Worm (Caenorhabditis elegans): ENCODE data around the gene R09E10.5.

Gene R09E10.5

ce11 chrIV:10344621-10345020, 42.5 kb upstream of the R09E10.5 start (continued):
- TF ChIP-seq rbr-2 (tag; optimal IDR thresholded peaks at IDR 0.05), result peak; percentile 55
- TF ChIP-seq aly-2 (tag; optimal IDR thresholded peaks at IDR 0.05), result no peak
- TF ChIP-seq hlh-11 (tag; optimal IDR thresholded peaks at IDR 0.05), result peak; percentile 15
- TF ChIP-seq daf-19 (GFP tag; conservative IDR thresholded peaks at IDR 0.05), result no peak
- peak; percentile 13; the same call in 1 of the 2 replicates for TF ChIP-seq set-16 (GFP tag; IDR thresholded peaks at IDR 0.05)
- no peak for TF ChIP-seq Y75B8A.6 (GFP tag; IDR thresholded peaks at IDR 0.05)
- no peak for TF ChIP-seq madf-9 (GFP tag; conservative IDR thresholded peaks at IDR 0.05)
- no peak for TF ChIP-seq attf-4 (tag; optimal IDR thresholded peaks at IDR 0.05)

ce11 chrIV:10342361-10342706, 40.2 kb upstream of the R09E10.5 start:
- TF ChIP-seq gei-8 (GFP tag; optimal IDR thresholded peaks at IDR 0.05), result no peak
- no peak for TF ChIP-seq T26A8.4 (GFP tag; IDR thresholded peaks at IDR 0.05)
- TF ChIP-seq lin-15B (tag; optimal IDR thresholded peaks at IDR 0.05), result no peak
- TF ChIP-seq hlh-11 (tag; optimal IDR thresholded peaks at IDR 0.05), result peak; percentile 86
- TF ChIP-seq zfp-2 (tag; optimal IDR thresholded peaks at IDR 0.05), result no peak
- peak; percentile 52 for TF ChIP-seq mxl-3 (GFP tag; optimal IDR thresholded peaks at IDR 0.05)
- TF ChIP-seq nhr-77 (tag; optimal IDR thresholded peaks at IDR 0.05), result peak; percentile 82
- peak in 1 of 2 experiments; percentile 33 for TF ChIP-seq mdl-1 (tag; optimal IDR thresholded peaks at IDR 0.05)
- TF ChIP-seq lin-1 (GFP tag; IDR thresholded peaks at IDR 0.05), result 0 out of 2 replicates have a peak, but pooled peaks have one; percentile 46
- TF ChIP-seq egl-43 (GFP tag; IDR thresholded peaks at IDR 0.05), result 0 out of 2 replicates have a peak, but pooled peaks have one; percentile 2
- no peak for TF ChIP-seq daf-12 (tag; optimal IDR thresholded peaks at IDR 0.05)
- peak; percentile 72 for TF ChIP-seq mep-1 (tag; optimal IDR thresholded peaks at IDR 0.05)
- 0 out of 2 replicates have a peak, but pooled peaks have one; percentile 28 for TF ChIP-seq saeg-2 (GFP tag; IDR thresholded peaks at IDR 0.05)
- peak; percentile 86 for TF ChIP-seq ceh-20 (GFP tag; IDR thresholded peaks at IDR 0.05)
- TF ChIP-seq jun-1 (tag; optimal IDR thresholded peaks at IDR 0.05), result no peak
- TF ChIP-seq cey-2 (tag; optimal IDR thresholded peaks at IDR 0.05; ENCODE audit: borderline replicate concordance, insufficient read depth), result peak; percentile 17
- TF ChIP-seq pqm-1 (tag; optimal IDR thresholded peaks at IDR 0.05), result peak; percentile 90
- TF ChIP-seq rbr-2 (tag; optimal IDR thresholded peaks at IDR 0.05), result no peak
- no peak for TF ChIP-seq F44E2.7 (GFP tag; IDR thresholded peaks at IDR 0.05)
- peak; percentile 79 for TF ChIP-seq dmd-6 (GFP tag; IDR thresholded peaks at IDR 0.05)
- no peak for TF ChIP-seq daf-8 (GFP tag; IDR thresholded peaks at IDR 0.05)
- TF ChIP-seq sdz-12 (GFP tag; optimal IDR thresholded peaks at IDR 0.05), result no peak
- TF ChIP-seq php-3 (GFP tag; IDR thresholded peaks at IDR 0.05), result peak; percentile 66; the same call in 1 of the 2 replicates
- peak; percentile 51 for TF ChIP-seq T20F7.1 (GFP tag; optimal IDR thresholded peaks at IDR 0.05)
- TF ChIP-seq nhr-25 (tag; optimal IDR thresholded peaks at IDR 0.05; ENCODE audit: borderline replicate concordance, insufficient read depth), result peak; percentile 93
- TF ChIP-seq Y75B8A.6 (GFP tag; IDR thresholded peaks at IDR 0.05), result no peak
- peak; percentile 60 for TF ChIP-seq hlh-30 (tag; optimal IDR thresholded peaks at IDR 0.05; ENCODE audit: insufficient read depth)
- peak; percentile 18 to 51 for TF ChIP-seq lsy-2 (tag; optimal IDR thresholded peaks at IDR 0.05)
- TF ChIP-seq ztf-11 (tag; optimal IDR thresholded peaks at IDR 0.05), result no peak
- TF ChIP-seq nhr-11 (tag; optimal IDR thresholded peaks at IDR 0.05), result peak; percentile 94
- TF ChIP-seq ZK337.2 (GFP tag; IDR thresholded peaks at IDR 0.05), result no peak
- TF ChIP-seq zip-2 (tag; optimal IDR thresholded peaks at IDR 0.05), result no peak
- TF ChIP-seq unc-62 (GFP tag; optimal IDR thresholded peaks at IDR 0.05 in 1 of 2), result peak in 1 of 2 experiments; percentile 99
- no peak for TF ChIP-seq unc-62 (tag; optimal IDR thresholded peaks at IDR 0.05)
- TF ChIP-seq ama-1 (optimal IDR thresholded peaks at IDR 0.05), result no peak
- no peak for TF ChIP-seq duxl-1 (tag; optimal IDR thresholded peaks at IDR 0.05; ENCODE audit: poor library complexity)
- TF ChIP-seq madf-9 (GFP tag; conservative IDR thresholded peaks at IDR 0.05), result no peak
- TF ChIP-seq lir-3 (tag; optimal IDR thresholded peaks at IDR 0.05), result no peak
- peak; percentile 47; the same call in 1 of the 2 replicates for TF ChIP-seq tra-1 (GFP tag; IDR thresholded peaks at IDR 0.05)
- TF ChIP-seq nhr-10 (tag; optimal IDR thresholded peaks at IDR 0.05), result peak; percentile 67
- TF ChIP-seq snpc-1.2 (GFP tag; IDR thresholded peaks at IDR 0.05), result no peak
- TF ChIP-seq vab-7 (GFP tag; IDR thresholded peaks at IDR 0.05), result no peak
- peak in 1 of 2 experiments; percentile 28 for TF ChIP-seq hif-1 (tag; optimal IDR thresholded peaks at IDR 0.05)
- no peak for TF ChIP-seq F37D6.2 (tag; optimal IDR thresholded peaks at IDR 0.05)
- no peak for TF ChIP-seq nhr-237 (tag; optimal IDR thresholded peaks at IDR 0.05)
